Worm (Caenorhabditis elegans) whole organism, L4/young adult: ENCODE results near the gene srg-2.

Experiments
- W03F9.2 ChIP-seq: fragments of 150-350 bp; optimal IDR thresholded peaks from 2 replicates; lab custom pipeline; 2014; ENCODE audit warnings: missing biosample characterization, missing genetic modification characterization
- him-1 ChIP-seq: sonication (generic microtip); optimal IDR thresholded peaks from 2 replicates; lab custom pipeline; 2016; ENCODE audit warnings: missing genotype, missing genetic modification reagents, missing genetic modification characterization, missing compliant biosample characterization

- TF ChIP-seq W03F9.2 (tag; lab: Kevin White, UChicago) (no peak), him-1 (tag; lab: Kevin White, UChicago) (no peak)
Measured at ce11 chrIII:6260115-6260514, at the start of gene srg-2.
